Fruit fly (Drosophila melanogaster) whole organism, embryonic: ENCODE data around the gene Rab6.

Experiments
- Adf1 ChIP-seq: fragments of 200-800 bp; sonication (Bioruptor generic); IDR thresholded peaks from 2 replicates; pipeline ENCODE4 v1.3.6; 2022; ENCODE audit warnings: missing biosample characterization, missing genetic modification characterization
- Asciz ChIP-seq: fragments of 200-800 bp; sonication (Bioruptor generic); optimal IDR thresholded peaks from 2 replicates; lab custom pipeline; 2017; ENCODE audit warnings: missing biosample characterization, mild to moderate bottlenecking, missing genetic modification characterization, missing genetic modification reagents
- B-H1 ChIP-seq: fragments of 200-800 bp; sonication (Bioruptor generic); IDR thresholded peaks from 3 replicates; pipeline ENCODE4 v1.3.6; 2022; ENCODE audit warnings: missing biosample characterization, missing genetic modification characterization
- B-H2 ChIP-seq: fragments of 200-800 bp; sonication (Bioruptor generic); optimal IDR thresholded peaks from 2 replicates; lab custom pipeline; 2018; ENCODE audit warnings: missing biosample characterization, mild to moderate bottlenecking, missing genetic modification characterization
- Blimp-1 ChIP-seq: fragments of 200-800 bp; sonication (Bioruptor generic); optimal IDR thresholded peaks from 3 replicates; lab custom pipeline; 2018; ENCODE audit warnings: missing biosample characterization, missing genetic modification characterization, mild to moderate bottlenecking, moderate library complexity, missing genetic modification reagents
- Bteb2 ChIP-seq: fragments of 200-800 bp; sonication (Bioruptor generic); optimal IDR thresholded peaks from 2 replicates; lab custom pipeline; 2016; ENCODE audit warnings: missing biosample characterization, missing genetic modification characterization
- CG10267 ChIP-seq: fragments of 200-800 bp; sonication (Bioruptor generic); optimal IDR thresholded peaks from 2 replicates; lab custom pipeline; 2018; ENCODE audit warnings: missing biosample characterization, mild to moderate bottlenecking, missing genetic modification characterization, moderate library complexity
- CG11093 ChIP-seq: fragments of 200-800 bp; sonication (Bioruptor generic); IDR thresholded peaks from 3 replicates; pipeline ENCODE4 v1.3.6; 2022; ENCODE audit warnings: missing biosample characterization, missing genetic modification characterization
- CG12155 ChIP-seq: fragments of 200-800 bp; sonication (Bioruptor generic); optimal IDR thresholded peaks from 3 replicates; lab custom pipeline; 2016; ENCODE audit warnings: missing biosample characterization, missing genetic modification characterization
- CG12942 ChIP-seq: fragments of 200-800 bp; sonication (Bioruptor generic); optimal IDR thresholded peaks from 3 replicates; lab custom pipeline; 2016; ENCODE audit warnings: missing biosample characterization, missing genetic modification characterization
- CG13123 ChIP-seq: fragments of 200-800 bp; sonication (Bioruptor generic); optimal IDR thresholded peaks from 2 replicates; lab custom pipeline; 2016; ENCODE audit warnings: missing biosample characterization, missing genetic modification characterization
- CG13624 ChIP-seq: fragments of 200-800 bp; sonication (Bioruptor generic); optimal IDR thresholded peaks from 2 replicates; lab custom pipeline; 2016; ENCODE audit warnings: missing biosample characterization, missing genetic modification characterization
- CG14710 ChIP-seq: fragments of 200-800 bp; sonication (Bioruptor generic); optimal IDR thresholded peaks from 3 replicates; lab custom pipeline; 2019; ENCODE audit warnings: missing biosample characterization, mild to moderate bottlenecking, missing genetic modification characterization, moderate library complexity
- CG15479 ChIP-seq: fragments of 200-800 bp; sonication (Bioruptor generic); optimal IDR thresholded peaks from 3 replicates; lab custom pipeline; 2019; ENCODE audit warnings: missing biosample characterization, mild to moderate bottlenecking, missing genetic modification characterization, moderate library complexity
- CG2116 ChIP-seq: fragments of 200-800 bp; sonication (Bioruptor generic); optimal IDR thresholded peaks from 3 replicates; lab custom pipeline; 2018; ENCODE audit warnings: missing biosample characterization, mild to moderate bottlenecking, missing genetic modification characterization
- CG2129 ChIP-seq: fragments of 200-800 bp; sonication (Bioruptor generic); IDR thresholded peaks from 2 replicates; pipeline ENCODE4 v1.3.6; 2022; ENCODE audit warnings: missing biosample characterization, missing genetic modification characterization; ENCODE audit not compliant: partially characterized antibody
- CG2202 ChIP-seq: fragments of 200-800 bp; sonication (Bioruptor generic); optimal IDR thresholded peaks from 2 replicates; lab custom pipeline; 2018; ENCODE audit warnings: missing biosample characterization, mild to moderate bottlenecking, missing genetic modification characterization
- CG2678 ChIP-seq: fragments of 200-800 bp; sonication (Bioruptor generic); optimal IDR thresholded peaks from 3 replicates; lab custom pipeline; 2019; ENCODE audit warnings: missing biosample characterization, mild to moderate bottlenecking, missing genetic modification characterization, moderate library complexity
- CG2712 ChIP-seq: fragments of 200-800 bp; optimal IDR thresholded peaks from 3 replicates; lab custom pipeline; 2019; ENCODE audit warnings: missing biosample characterization, mild to moderate bottlenecking, missing genetic modification characterization, moderate library complexity
- CG2875 ChIP-seq: fragments of 200-800 bp; sonication (Bioruptor generic); optimal IDR thresholded peaks from 2 replicates; lab custom pipeline; 2017; ENCODE audit warnings: missing biosample characterization, mild to moderate bottlenecking, missing genetic modification characterization, missing genetic modification reagents
- CG30403 ChIP-seq: fragments of 200-800 bp; sonication (Bioruptor generic); optimal IDR thresholded peaks from 3 replicates; lab custom pipeline; 2016; ENCODE audit warnings: missing biosample characterization, missing genetic modification characterization
- CG6654 ChIP-seq: fragments of 200-800 bp; sonication (Bioruptor generic); optimal IDR thresholded peaks from 2 replicates; lab custom pipeline; 2017; ENCODE audit warnings: missing biosample characterization, mild to moderate bottlenecking, missing genetic modification characterization
- CG8359 ChIP-seq: fragments of 200-800 bp; sonication (Bioruptor generic); optimal IDR thresholded peaks from 2 replicates; lab custom pipeline; 2017; ENCODE audit warnings: missing biosample characterization, mild to moderate bottlenecking, missing genetic modification characterization, borderline replicate concordance
- CG8924 ChIP-seq: fragments of 200-800 bp; optimal IDR thresholded peaks from 3 replicates; lab custom pipeline; 2019; ENCODE audit warnings: missing biosample characterization, mild to moderate bottlenecking, missing genetic modification characterization, moderate library complexity
- CG9817 ChIP-seq: fragments of 200-800 bp; sonication (Bioruptor generic); optimal IDR thresholded peaks from 2 replicates; lab custom pipeline; 2018; ENCODE audit warnings: missing biosample characterization, mild to moderate bottlenecking, missing genetic modification characterization, moderate library complexity
- Dad ChIP-seq: fragments of 200-800 bp; sonication (Bioruptor generic); optimal IDR thresholded peaks from 3 replicates; lab custom pipeline; 2016; ENCODE audit warnings: missing biosample characterization, missing genetic modification characterization
- GATAe ChIP-seq: fragments of 200-800 bp; sonication (Bioruptor generic); conservative IDR thresholded peaks from 2 replicates; pipeline ENCODE4 v1.3.6; 2022; ENCODE audit warnings: missing biosample characterization, missing genetic modification characterization
- Jarid2 ChIP-seq: fragments of 200-800 bp; sonication (Bioruptor generic); optimal IDR thresholded peaks from 3 replicates; lab custom pipeline; 2017; ENCODE audit warnings: mild to moderate bottlenecking, missing biosample characterization, missing genetic modification reagents, missing genetic modification characterization
- Lim3 ChIP-seq: fragments of 200-800 bp; sonication (Bioruptor generic); IDR thresholded peaks from 2 replicates; pipeline ENCODE4 v1.3.6; 2022; ENCODE audit warnings: missing biosample characterization, missing genetic modification characterization
- Lpt ChIP-seq: fragments of >200 bp; optimal IDR thresholded peaks from 2 replicates; lab custom pipeline; 2018; ENCODE audit warnings: missing biosample characterization, missing genetic modification characterization
- MTF-1 ChIP-seq: fragments of 200-800 bp; sonication (Bioruptor generic); optimal IDR thresholded peaks from 2 replicates; lab custom pipeline; 2018; ENCODE audit warnings: missing biosample characterization, mild to moderate bottlenecking, missing genetic modification characterization, borderline replicate concordance
- Mrtf ChIP-seq: fragments of 200-800 bp; sonication (Bioruptor generic); IDR thresholded peaks from 3 replicates; pipeline ENCODE4 v1.3.6; 2022; ENCODE audit warnings: missing biosample characterization, missing genetic modification characterization
- NC2α ChIP-seq: fragments of 200-800 bp; sonication (Bioruptor generic); optimal IDR thresholded peaks from 2 replicates; lab custom pipeline; 2016; ENCODE audit warnings: missing biosample characterization, missing genetic modification characterization
- NC2β ChIP-seq: fragments of 200-800 bp; sonication (Bioruptor generic); optimal IDR thresholded peaks from 2 replicates; lab custom pipeline; 2016; ENCODE audit warnings: missing biosample characterization, missing genetic modification characterization
- Side ChIP-seq: fragments of 200-800 bp; sonication (Bioruptor generic); optimal IDR thresholded peaks from 2 replicates; lab custom pipeline; 2016; ENCODE audit warnings: missing biosample characterization, missing genetic modification characterization
- Sry-δ ChIP-seq: fragments of 200-800 bp; sonication (Bioruptor generic); optimal IDR thresholded peaks from 2 replicates; lab custom pipeline; 2016; ENCODE audit warnings: missing biosample characterization, missing genetic modification characterization
- Trl ChIP-seq, 3 experiments: fragments of >200 bp in 2 of 3; fragments of 200-800 bp in 1 of 3; sonication (Bioruptor generic) in 1 of 3; optimal IDR thresholded peaks; 2 replicates in 1 of 3; 3 replicates in 2 of 3; lab custom pipeline; 2016 to 2017; ENCODE audit warnings: missing biosample characterization in 1 of 3, missing genetic modification characterization in 1 of 3
- abd-A ChIP-seq: fragments of 200-800 bp; sonication (Bioruptor generic); optimal IDR thresholded peaks from 3 replicates; lab custom pipeline; 2019; ENCODE audit warnings: missing biosample characterization, mild to moderate bottlenecking, missing genetic modification characterization, moderate library complexity
- ci ChIP-seq: fragments of 200-800 bp; sonication (Bioruptor generic); IDR thresholded peaks from 3 replicates; pipeline ENCODE4 v1.3.6; 2022; ENCODE audit warnings: missing biosample characterization, missing genetic modification characterization
- dpn ChIP-seq, 2 experiments: fragments of 200-800 bp; sonication (Bioruptor generic); optimal IDR thresholded peaks; 3 replicates each; lab custom pipeline; 2016; ENCODE audit warnings: missing biosample characterization in 2 of 2, missing genetic modification characterization in 2 of 2
- fd64A ChIP-seq: fragments of 200-800 bp; sonication (Bioruptor generic); optimal IDR thresholded peaks from 3 replicates; lab custom pipeline; 2018; ENCODE audit warnings: missing biosample characterization, mild to moderate bottlenecking, missing genetic modification characterization
- gt ChIP-seq: fragments of 200-800 bp; sonication (Bioruptor generic); IDR thresholded peaks from 2 replicates; pipeline ENCODE4 v1.3.6; 2022; ENCODE audit warnings: missing biosample characterization, missing genetic modification characterization
- hbn ChIP-seq: fragments of 200-800 bp; sonication (Bioruptor generic); IDR thresholded peaks from 2 replicates; pipeline ENCODE4 v1.3.6; 2022; ENCODE audit warnings: missing biosample characterization, missing genetic modification characterization; ENCODE audit not compliant: partially characterized antibody
- kni ChIP-seq: fragments of 200-800 bp; sonication (Bioruptor generic); optimal IDR thresholded peaks from 3 replicates; lab custom pipeline; 2017; ENCODE audit warnings: mild to moderate bottlenecking, missing biosample characterization, missing genetic modification reagents, missing genetic modification characterization
- knrl ChIP-seq: fragments of 200-800 bp; sonication (Bioruptor generic); IDR thresholded peaks from 3 replicates; pipeline ENCODE4 v1.3.6; 2022; ENCODE audit warnings: missing biosample characterization, missing genetic modification characterization; ENCODE audit not compliant: partially characterized antibody
- mam ChIP-seq: fragments of 200-800 bp; sonication (Bioruptor generic); optimal IDR thresholded peaks from 3 replicates; lab custom pipeline; 2016; ENCODE audit warnings: missing biosample characterization, missing genetic modification characterization
- org-1 ChIP-seq: fragments of 200-800 bp; sonication (Bioruptor generic); optimal IDR thresholded peaks from 2 replicates; lab custom pipeline; 2017; ENCODE audit warnings: missing biosample characterization, missing genetic modification characterization
- ranshi ChIP-seq: fragments of 200-800 bp; sonication (Bioruptor generic); IDR thresholded peaks from 2 replicates; pipeline ENCODE4 v1.3.6; 2022; ENCODE audit warnings: missing biosample characterization, missing genetic modification characterization
- run ChIP-seq: fragments of 200-800 bp; sonication (Bioruptor generic); optimal IDR thresholded peaks from 3 replicates; lab custom pipeline; 2018; ENCODE audit warnings: missing biosample characterization, mild to moderate bottlenecking, missing genetic modification characterization
- slou ChIP-seq: fragments of 200-800 bp; sonication (Bioruptor generic); optimal IDR thresholded peaks from 3 replicates; lab custom pipeline; 2016; ENCODE audit warnings: missing biosample characterization, missing genetic modification characterization
- wdn ChIP-seq: fragments of 200-800 bp; sonication (Bioruptor generic); IDR thresholded peaks from 2 replicates; pipeline ENCODE4 v1.3.6; 2022; ENCODE audit warnings: missing biosample characterization, missing genetic modification characterization

Gene Rab6

dm6 chr2L:12096396-12096813, 12.5 kb downstream of the Rab6 start, which contains the start of the genes CG6712 and Mt2 (continued):
- no peak for TF ChIP-seq org-1 (GFP tag; lab: Kevin White, UChicago)
- TF ChIP-seq Sry-δ (GFP tag; lab: Kevin White, UChicago), result no peak
- TF ChIP-seq B-H2, result peak; percentile 52
- TF ChIP-seq wdn (GFP tag; lab: Robert Waterston, UW), result no peak
- TF ChIP-seq CG2712, result no peak
- TF ChIP-seq CG2116 (GFP tag; lab: Kevin White, UChicago), result no peak
- TF ChIP-seq Mrtf (GFP tag; lab: Robert Waterston, UW), result no peak
- no peak for TF ChIP-seq kni (GFP tag; lab: Kevin White, UChicago)
- TF ChIP-seq CG13123 (GFP tag; lab: Kevin White, UChicago), result no peak
- no peak for TF ChIP-seq CG15479 (GFP tag; lab: Kevin White, UChicago)
- no peak for TF ChIP-seq Lim3 (GFP tag; lab: Robert Waterston, UW)
- no peak for TF ChIP-seq NC2α (GFP tag; lab: Kevin White, UChicago)
- no peak for TF ChIP-seq Dad (GFP tag; lab: Kevin White, UChicago)
- no peak for TF ChIP-seq knrl (GFP tag; lab: Robert Waterston, UW)
- no peak for TF ChIP-seq abd-A (tag; lab: Kevin White, UChicago)
- 0 out of 3 replicates have a peak, but pooled peaks have one; percentile 44 for TF ChIP-seq ci (GFP tag; lab: Robert Waterston, UW)
- TF ChIP-seq B-H1 (GFP tag; lab: Robert Waterston, UW), result no peak
- no peak for TF ChIP-seq CG2202 (tag; lab: Kevin White, UChicago)
- no peak for TF ChIP-seq fd64A (GFP tag; lab: Kevin White, UChicago)
- TF ChIP-seq MTF-1 (GFP tag; lab: Kevin White, UChicago), result no peak
- TF ChIP-seq Blimp-1 (GFP tag; lab: Kevin White, UChicago), result no peak
- no peak for TF ChIP-seq hbn
- TF ChIP-seq dpn (GFP tag; optimal IDR thresholded peaks at IDR 0.05; lab: Kevin White, UChicago), result no peak
- TF ChIP-seq Lpt (GFP tag; lab: Kevin White, UChicago), result no peak
- TF ChIP-seq CG13624 (GFP tag; lab: Kevin White, UChicago), result peak; percentile 18
- no peak for TF ChIP-seq Bteb2 (GFP tag; lab: Kevin White, UChicago)
- TF ChIP-seq Jarid2, result no peak
- TF ChIP-seq CG10267, result peak; percentile 92
- TF ChIP-seq CG12155 (GFP tag; lab: Kevin White, UChicago), result no peak
- no peak for TF ChIP-seq run (tag; lab: Kevin White, UChicago)
- no peak for TF ChIP-seq Adf1 (GFP tag; lab: Robert Waterston, UW)
- TF ChIP-seq CG30403 (GFP tag; lab: Kevin White, UChicago), result no peak
- TF ChIP-seq mam, result no peak
- no peak for TF ChIP-seq CG9817 (tag; lab: Kevin White, UChicago)
- no peak for TF ChIP-seq CG8359 (GFP tag; lab: Kevin White, UChicago)
- no peak for TF ChIP-seq Asciz (GFP tag; lab: Kevin White, UChicago)
- TF ChIP-seq CG12942, result no peak
- no peak for TF ChIP-seq slou (GFP tag; lab: Kevin White, UChicago)
- no peak for TF ChIP-seq CG8924 (tag; lab: Kevin White, UChicago)
- TF ChIP-seq Trl (optimal IDR thresholded peaks at IDR 0.05; lab: Kevin White, UChicago), result no peak
- TF ChIP-seq Trl (GFP tag; optimal IDR thresholded peaks at IDR 0.05; lab: Kevin White, UChicago), result no peak
- TF ChIP-seq GATAe (GFP tag; lab: Robert Waterston, UW), result no peak
- no peak for TF ChIP-seq ranshi (GFP tag; lab: Robert Waterston, UW)
- no peak for TF ChIP-seq CG2678 (tag; lab: Kevin White, UChicago)
- TF ChIP-seq CG6654, result no peak
- no peak for TF ChIP-seq Side (GFP tag; lab: Kevin White, UChicago)
- TF ChIP-seq CG2129 (GFP tag; lab: Robert Waterston, UW), result no peak
- TF ChIP-seq NC2β (GFP tag; lab: Kevin White, UChicago), result no peak
- peak; percentile 63 for TF ChIP-seq CG14710 (tag; lab: Kevin White, UChicago)
- TF ChIP-seq CG11093 (GFP tag; lab: Robert Waterston, UW), result no peak
- no peak for TF ChIP-seq gt (GFP tag; lab: Robert Waterston, UW)
- TF ChIP-seq CG2875 (GFP tag; lab: Kevin White, UChicago), result no peak
